Fruit fly (Drosophila melanogaster) whole organism, adult: Measurements from ENCODE around the gene CG15414.

Experiments
- CG11617 ChIP-seq: fragments of 200-800 bp; sonication (Bioruptor generic); optimal IDR thresholded peaks from 2 replicates; lab custom pipeline; 2017; ENCODE audit warnings: mild to moderate bottlenecking, missing biosample characterization, missing genetic modification reagents, missing genetic modification characterization
- CG12768 ChIP-seq: fragments of 200-800 bp; sonication (Bioruptor generic); optimal IDR thresholded peaks from 2 replicates; lab custom pipeline; 2017; ENCODE audit warnings: missing biosample characterization, missing genetic modification characterization, mild to moderate bottlenecking, moderate library complexity, missing genetic modification reagents
- CG14711 ChIP-seq: fragments of 200-800 bp; sonication (Bioruptor generic); optimal IDR thresholded peaks from 2 replicates; lab custom pipeline; 2018; ENCODE audit warnings: missing biosample characterization, mild to moderate bottlenecking, missing genetic modification characterization, moderate library complexity
- CG1620 ChIP-seq: fragments of 200-800 bp; sonication (Bioruptor generic); optimal IDR thresholded peaks from 2 replicates; lab custom pipeline; 2016; ENCODE audit warnings: missing biosample characterization, missing genetic modification characterization
- CG33017 ChIP-seq: fragments of 200-800 bp; sonication (Bioruptor generic); optimal IDR thresholded peaks from 2 replicates; lab custom pipeline; 2018; ENCODE audit warnings: missing biosample characterization, mild to moderate bottlenecking, missing genetic modification characterization, moderate library complexity
- CG7045 ChIP-seq: fragments of 200-800 bp; sonication (Bioruptor generic); optimal IDR thresholded peaks from 2 replicates; lab custom pipeline; 2017; ENCODE audit warnings: missing biosample characterization, mild to moderate bottlenecking, missing genetic modification characterization
- CG7101 ChIP-seq: fragments of 200-800 bp; sonication (Bioruptor generic); optimal IDR thresholded peaks from 2 replicates; lab custom pipeline; 2018; ENCODE audit warnings: missing biosample characterization, mild to moderate bottlenecking, missing genetic modification characterization, moderate library complexity
- cic ChIP-seq: fragments of 200-800 bp; sonication (Bioruptor generic); optimal IDR thresholded peaks from 2 replicates; lab custom pipeline; 2017; ENCODE audit warnings: missing biosample characterization, mild to moderate bottlenecking, missing genetic modification characterization, moderate library complexity
- cnc ChIP-seq, 2 experiments: fragments of >200 bp; optimal IDR thresholded peaks; 2 replicates each; lab custom pipeline; 2017
- kay ChIP-seq: fragments of 200-800 bp; sonication (Bioruptor generic); peaks from one replicate; lab custom pipeline; 2016; ENCODE audit warnings: missing biosample characterization, missing genetic modification characterization, borderline replicate concordance
- pad ChIP-seq: fragments of 200-800 bp; sonication (Bioruptor generic); optimal IDR thresholded peaks from 3 replicates; lab custom pipeline; 2017; ENCODE audit warnings: missing biosample characterization, missing genetic modification characterization, mild to moderate bottlenecking, moderate library complexity, missing genetic modification reagents

- no peak for TF ChIP-seq CG7045 (GFP tag; lab: Kevin White, UChicago)
- TF ChIP-seq kay (GFP tag; lab: Kevin White, UChicago): no peak
- no peak for TF ChIP-seq CG11617 (GFP tag; lab: Kevin White, UChicago)
- no peak for TF ChIP-seq CG12768 (GFP tag; lab: Kevin White, UChicago)
- TF ChIP-seq CG7101: no peak
- no peak for TF ChIP-seq CG14711 (tag; lab: Kevin White, UChicago)
- TF ChIP-seq cic (GFP tag; lab: Kevin White, UChicago): no peak
- TF ChIP-seq pad (GFP tag; lab: Kevin White, UChicago): no peak
- no peak for TF ChIP-seq CG33017 (tag; lab: Kevin White, UChicago)
- no peak for TF ChIP-seq CG1620 (GFP tag; lab: Kevin White, UChicago)
- TF ChIP-seq cnc (optimal IDR thresholded peaks at IDR 0.05; lab: Kevin White, UChicago): no peak
These were observed 29.1 kb downstream of the CG15414 start, which contains the start of gene CG3246 for dm6 chr2L:3461760-3462159.
